Fruit fly (Drosophila melanogaster) whole organism, wandering third instar larva: ENCODE results near the gene AIF.

Experiments
- Abd-B ChIP-seq: fragments of >200 bp; optimal IDR thresholded peaks from 2 replicates; lab custom pipeline; 2017; ENCODE audit warnings: missing biosample characterization, missing genetic modification characterization
- CG32264 ChIP-seq: fragments of 200-800 bp; sonication (Bioruptor generic); optimal IDR thresholded peaks from 2 replicates; lab custom pipeline; 2016; ENCODE audit warnings: missing biosample characterization, missing genetic modification characterization
- CG9705 ChIP-seq: fragments of 200-800 bp; sonication (Bioruptor generic); optimal IDR thresholded peaks from 2 replicates; lab custom pipeline; 2018; ENCODE audit warnings: missing biosample characterization, mild to moderate bottlenecking, missing genetic modification characterization
- CrebA ChIP-seq: fragments of 200-800 bp; sonication (Bioruptor generic); optimal IDR thresholded peaks from 2 replicates; lab custom pipeline; 2016; ENCODE audit warnings: missing biosample characterization, mild to moderate bottlenecking, missing genetic modification characterization, borderline replicate concordance
- Dfd ChIP-seq: fragments of >200 bp; optimal IDR thresholded peaks from 2 replicates; lab custom pipeline; 2017; ENCODE audit warnings: missing biosample characterization, missing genetic modification characterization
- Dif ChIP-seq: fragments of 200-275, 200-300 bp; sonication (Bioruptor generic); optimal IDR thresholded peaks from 2 replicates; lab custom pipeline; 2018; ENCODE audit warnings: missing biosample characterization, missing genetic modification characterization; ENCODE audit not compliant: partially characterized antibody
- GATAd ChIP-seq: sonication (Bioruptor generic); optimal IDR thresholded peaks from 2 replicates; lab custom pipeline; 2016; ENCODE audit warnings: missing biosample characterization, missing genetic modification characterization
- HLH106 ChIP-seq: fragments of 200-800 bp; optimal IDR thresholded peaks from 3 replicates; lab custom pipeline; 2019; ENCODE audit warnings: missing biosample characterization, mild to moderate bottlenecking, missing genetic modification characterization, moderate library complexity
- Hnf4 ChIP-seq: fragments of 200-800 bp; sonication (Bioruptor generic); optimal IDR thresholded peaks from 2 replicates; lab custom pipeline; 2016; ENCODE audit warnings: missing biosample characterization, mild to moderate bottlenecking, missing genetic modification characterization
- Hr78 ChIP-seq: fragments of >200 bp; optimal IDR thresholded peaks from 2 replicates; lab custom pipeline; 2017; ENCODE audit warnings: missing biosample characterization, missing genetic modification characterization
- Hr83 ChIP-seq: fragments of 200-300 bp; sonication (Bioruptor generic); optimal IDR thresholded peaks from 2 replicates; lab custom pipeline; 2016; ENCODE audit warnings: missing biosample characterization, mild to moderate bottlenecking, missing genetic modification characterization, moderate library complexity; ENCODE audit not compliant: poor library complexity, severe bottlenecking
- Jra ChIP-seq: sonication (Bioruptor generic); optimal IDR thresholded peaks from 2 replicates; lab custom pipeline; 2016; ENCODE audit warnings: missing biosample characterization, missing genetic modification characterization
- Mio ChIP-seq: sonication (Bioruptor generic); optimal IDR thresholded peaks from 2 replicates; lab custom pipeline; 2016; ENCODE audit warnings: missing biosample characterization, missing genetic modification characterization
- Myc ChIP-seq: fragments of >200 bp; optimal IDR thresholded peaks from 2 replicates; lab custom pipeline; 2017
- N ChIP-seq: fragments of >200 bp; optimal IDR thresholded peaks from 2 replicates; lab custom pipeline; 2018; ENCODE audit warnings: missing biosample characterization, missing external identifiers, missing genetic modification characterization
- OdsH ChIP-seq: fragments of 200-800 bp; sonication (Bioruptor generic); optimal IDR thresholded peaks from 2 replicates; lab custom pipeline; 2016; ENCODE audit warnings: missing biosample characterization, mild to moderate bottlenecking, missing genetic modification characterization
- Rel ChIP-seq, 2 experiments: fragments of 200-800 bp; sonication (Bioruptor generic) in 1 of 2; optimal IDR thresholded peaks; 2 replicates in 1 of 2; 3 replicates in 1 of 2; lab custom pipeline; 2016 to 2019; ENCODE audit warnings: mild to moderate bottlenecking in 2 of 2, missing biosample characterization in 2 of 2, missing genetic modification characterization in 2 of 2, moderate library complexity in 1 of 2
- Sp1 ChIP-seq: fragments of 200-800 bp; sonication (Bioruptor generic); optimal IDR thresholded peaks from 3 replicates; lab custom pipeline; 2019; ENCODE audit warnings: missing biosample characterization, mild to moderate bottlenecking, missing genetic modification characterization, moderate library complexity
- Vsx2 ChIP-seq: fragments of 200-300, 225-300 bp; sonication (Bioruptor generic); optimal IDR thresholded peaks from 2 replicates; lab custom pipeline; 2018; ENCODE audit warnings: missing biosample characterization, missing genetic modification characterization; ENCODE audit not compliant: partially characterized antibody
- br ChIP-seq: fragments of 200-800 bp; sonication (Bioruptor generic); optimal IDR thresholded peaks from 2 replicates; lab custom pipeline; 2016; ENCODE audit warnings: missing biosample characterization, missing genetic modification characterization
- brk ChIP-seq: fragments of 200-800 bp; sonication (Bioruptor generic); optimal IDR thresholded peaks from 2 replicates; lab custom pipeline; 2016; ENCODE audit warnings: missing biosample characterization, mild to moderate bottlenecking, missing genetic modification characterization
- dl ChIP-seq, 2 experiments: fragments of 175-275, 200-275 bp in 1 of 2; fragments of 200-275 bp in 1 of 2; sonication (Bioruptor generic); optimal IDR thresholded peaks; lab custom pipeline; 2018; ENCODE audit warnings: mild to moderate bottlenecking in 2 of 2, missing biosample characterization in 2 of 2, missing genetic modification characterization in 2 of 2, moderate library complexity in 2 of 2; ENCODE audit not compliant: partially characterized antibody in 2 of 2, insufficient read depth in 1 of 2
- dmrt93B ChIP-seq: fragments of 200-800 bp; sonication (Bioruptor generic); optimal IDR thresholded peaks from 2 replicates; lab custom pipeline; 2018; ENCODE audit warnings: missing biosample characterization, mild to moderate bottlenecking, missing genetic modification characterization
- dsf ChIP-seq: sonication (Bioruptor generic); optimal IDR thresholded peaks from 2 replicates; lab custom pipeline; 2016; ENCODE audit warnings: missing biosample characterization, missing genetic modification characterization, borderline replicate concordance
- ey ChIP-seq: fragments of 200-800 bp; sonication (Bioruptor generic); optimal IDR thresholded peaks from 2 replicates; lab custom pipeline; 2016; ENCODE audit warnings: missing biosample characterization, missing genetic modification characterization
- foxo ChIP-seq, 2 experiments: fragments of 200-800 bp; sonication (Bioruptor generic); optimal IDR thresholded peaks; 2 replicates in 1 of 2; 3 replicates in 1 of 2; lab custom pipeline; 2016 to 2017; ENCODE audit warnings: missing biosample characterization in 2 of 2, missing genetic modification characterization in 2 of 2
- fru ChIP-seq: fragments of 200-800 bp; sonication (Bioruptor generic); optimal IDR thresholded peaks from 3 replicates; lab custom pipeline; 2016; ENCODE audit warnings: missing biosample characterization, mild to moderate bottlenecking, missing genetic modification characterization
- h ChIP-seq: fragments of 200-800 bp; sonication (Bioruptor generic); optimal IDR thresholded peaks from 3 replicates; lab custom pipeline; 2016; ENCODE audit warnings: missing biosample characterization, mild to moderate bottlenecking, missing genetic modification characterization
- jim ChIP-seq: fragments of 175-275, 200-325 bp; sonication (Bioruptor generic); optimal IDR thresholded peaks from 2 replicates; lab custom pipeline; 2016; ENCODE audit warnings: missing biosample characterization, mild to moderate bottlenecking, missing genetic modification characterization
- lola ChIP-seq: fragments of >200 bp; optimal IDR thresholded peaks from 2 replicates; lab custom pipeline; 2017; ENCODE audit warnings: missing biosample characterization, missing genetic modification characterization
- pan ChIP-seq: fragments of >200 bp; optimal IDR thresholded peaks from 2 replicates; lab custom pipeline; 2017
- psq ChIP-seq: fragments of 200-800 bp; sonication (Bioruptor generic); optimal IDR thresholded peaks from 3 replicates; lab custom pipeline; 2017; ENCODE audit warnings: missing biosample characterization, mild to moderate bottlenecking, missing genetic modification characterization, moderate library complexity
- rgr ChIP-seq: fragments of 200-800 bp; sonication (Bioruptor generic); optimal IDR thresholded peaks from 3 replicates; lab custom pipeline; 2016; ENCODE audit warnings: missing biosample characterization, mild to moderate bottlenecking, missing genetic modification characterization
- sage ChIP-seq: fragments of 200-800 bp; sonication (Bioruptor generic); optimal IDR thresholded peaks from 2 replicates; lab custom pipeline; 2016; ENCODE audit warnings: missing biosample characterization, mild to moderate bottlenecking, missing genetic modification characterization
- sv ChIP-seq: fragments of 200-800 bp; sonication (Bioruptor generic); optimal IDR thresholded peaks from 3 replicates; lab custom pipeline; 2016; ENCODE audit warnings: missing biosample characterization, missing genetic modification characterization
- tai ChIP-seq: sonication (Bioruptor generic); optimal IDR thresholded peaks from 2 replicates; lab custom pipeline; 2016; ENCODE audit warnings: missing biosample characterization, missing genetic modification characterization
- usp ChIP-seq: fragments of >200 bp; optimal IDR thresholded peaks from 2 replicates; lab custom pipeline; 2017; ENCODE audit warnings: missing biosample characterization, missing genetic modification characterization
- woc ChIP-seq: sonication (Bioruptor generic); optimal IDR thresholded peaks from 2 replicates; lab custom pipeline; 2016; ENCODE audit warnings: missing biosample characterization, mild to moderate bottlenecking, missing genetic modification characterization

AIF gene

dm6 chr2L:2196590-2197474 is 45.3 kb downstream of the AIF start (continued):
- TF ChIP-seq woc (GFP tag; lab: Kevin White, UChicago) = peak; percentile 83
- no peak for TF ChIP-seq pan
- peak; percentile 97 for TF ChIP-seq Vsx2
- TF ChIP-seq OdsH (GFP tag; lab: Kevin White, UChicago) = peak; percentile 69

dm6 chr2L:2197475-2198118 is 46.0 kb downstream of the AIF start, which contains the start of gene COX7AL2:
Gene COX7AL2, minus strand, starts transcription at chr2L:2197912.
- TF ChIP-seq usp (GFP tag; lab: Kevin White, UChicago) (no peak), CG32264 (GFP tag; lab: Kevin White, UChicago) (no peak), sv (no peak), GATAd (GFP tag; lab: Kevin White, UChicago) (no peak), Myc (lab: Kevin White, UChicago) (no peak), Hnf4 (GFP tag; lab: Kevin White, UChicago) (no peak), Mio (GFP tag; lab: Kevin White, UChicago) (no peak), woc (GFP tag; lab: Kevin White, UChicago) (no peak), Hr83 (GFP tag; lab: Kevin White, UChicago) (peak; percentile 49), Hr78 (no peak), Dif (GFP tag; lab: Kevin White, UChicago) (no peak), dl (GFP tag; optimal IDR thresholded peaks at IDR 0.05; lab: Kevin White, UChicago; ENCODE audit: insufficient read depth in 1 of 2, partially characterized antibody in 2 of 2) (peak in 1 of 2 experiments; percentile 49), CG9705 (no peak), h (GFP tag; lab: Kevin White, UChicago) (no peak), CrebA (no peak), jim (no peak), pan (no peak), Rel (GFP tag; optimal IDR thresholded peaks at IDR 0.05; lab: Kevin White, UChicago) (no peak), Rel (tag; optimal IDR thresholded peaks at IDR 0.05; lab: Kevin White, UChicago) (peak; percentile 65), sage (GFP tag; lab: Kevin White, UChicago) (no peak), Dfd (GFP tag; lab: Kevin White, UChicago) (no peak), ey (GFP tag; lab: Kevin White, UChicago) (no peak), Sp1 (GFP tag; lab: Kevin White, UChicago) (peak; percentile 5), HLH106 (tag; lab: Kevin White, UChicago) (peak; percentile 7), dsf (no peak), psq (peak; percentile 63), dmrt93B (GFP tag; lab: Kevin White, UChicago) (peak; percentile 8), OdsH (GFP tag; lab: Kevin White, UChicago) (peak; percentile 44), lola (no peak), br (no peak), N (no peak), tai (no peak), foxo (GFP tag; optimal IDR thresholded peaks at IDR 0.05; lab: Kevin White, UChicago) (peak in 1 of 2 experiments; percentile 46), rgr (GFP tag; lab: Kevin White, UChicago) (peak; percentile 52), Abd-B (GFP tag; lab: Kevin White, UChicago) (no peak), brk (GFP tag; lab: Kevin White, UChicago) (no peak), Jra (no peak), fru (GFP tag; lab: Kevin White, UChicago) (no peak), Vsx2 (no peak)
